Fruit fly (Drosophila melanogaster) whole organism, prepupa: ENCODE data around the gene Pep.

Experiments
- Blimp-1 ChIP-seq: fragments of 200-800 bp; sonication (Bioruptor generic); optimal IDR thresholded peaks from 3 replicates; lab custom pipeline; 2017; ENCODE audit warnings: missing biosample characterization, missing genetic modification characterization, mild to moderate bottlenecking, moderate library complexity, missing genetic modification reagents
- CG10631 ChIP-seq: fragments of 200-800 bp; sonication (Bioruptor generic); optimal IDR thresholded peaks from 2 replicates; lab custom pipeline; 2016; ENCODE audit warnings: missing biosample characterization, missing genetic modification characterization
- CG1621 ChIP-seq: fragments of 200-800 bp; sonication (Bioruptor generic); optimal IDR thresholded peaks from 3 replicates; lab custom pipeline; 2018; ENCODE audit warnings: missing biosample characterization, mild to moderate bottlenecking, missing genetic modification characterization
- CG16779 ChIP-seq: fragments of 200-800 bp; sonication (Bioruptor generic); optimal IDR thresholded peaks from 3 replicates; lab custom pipeline; 2017; ENCODE audit warnings: missing biosample characterization, mild to moderate bottlenecking, missing genetic modification characterization
- CG4318 ChIP-seq: fragments of 200-800 bp; sonication (Bioruptor generic); optimal IDR thresholded peaks from 3 replicates; lab custom pipeline; 2017; ENCODE audit warnings: missing biosample characterization, mild to moderate bottlenecking, missing genetic modification characterization
- CG7368 ChIP-seq: fragments of 200-800 bp; sonication (Bioruptor generic); optimal IDR thresholded peaks from 3 replicates; lab custom pipeline; 2016; ENCODE audit warnings: missing biosample characterization, missing genetic modification characterization
- CG8632 ChIP-seq: fragments of 200-800 bp; sonication (Bioruptor generic); optimal IDR thresholded peaks from 3 replicates; lab custom pipeline; 2016; ENCODE audit warnings: missing biosample characterization, missing genetic modification characterization
- Eip93F ChIP-seq: fragments of 200-800 bp; sonication (Bioruptor generic); optimal IDR thresholded peaks from 2 replicates; lab custom pipeline; 2016; ENCODE audit warnings: missing biosample characterization, mild to moderate bottlenecking, missing genetic modification characterization
- Lpt ChIP-seq: fragments of 200-800 bp; sonication (Bioruptor generic); optimal IDR thresholded peaks from 3 replicates; lab custom pipeline; 2016; ENCODE audit warnings: missing biosample characterization, missing genetic modification characterization
- OdsH ChIP-seq: fragments of 200-800 bp; sonication (Bioruptor generic); optimal IDR thresholded peaks from 3 replicates; lab custom pipeline; 2016; ENCODE audit warnings: missing biosample characterization, missing genetic modification characterization
- esn ChIP-seq: fragments of 200-800 bp; sonication (Bioruptor generic); optimal IDR thresholded peaks from 2 replicates; lab custom pipeline; 2016; ENCODE audit warnings: missing biosample characterization, mild to moderate bottlenecking, missing genetic modification characterization, moderate library complexity
- fd85E ChIP-seq: fragments of 200-800 bp; sonication (Bioruptor generic); optimal IDR thresholded peaks from 3 replicates; lab custom pipeline; 2016; ENCODE audit warnings: missing biosample characterization, missing genetic modification characterization
- salr ChIP-seq, 2 experiments: fragments of 200-800 bp; sonication (Bioruptor generic); optimal IDR thresholded peaks; 3 replicates each; lab custom pipeline; 2016 to 2018; ENCODE audit warnings: missing biosample characterization in 2 of 2, missing genetic modification characterization in 2 of 2, mild to moderate bottlenecking in 1 of 2
- svp ChIP-seq: fragments of 200-800 bp; sonication (Bioruptor generic); peaks from one replicate; lab custom pipeline; 2016; ENCODE audit warnings: missing biosample characterization, missing genetic modification characterization

dm6 chr3L:17611864-17612505 is 32.9 kb downstream of the Pep start:
- TF ChIP-seq OdsH (GFP tag; lab: Kevin White, UChicago) (no peak), fd85E (peak; percentile 51), svp (peak; percentile 59), Blimp-1 (GFP tag; lab: Kevin White, UChicago) (no peak), Lpt (GFP tag; lab: Kevin White, UChicago) (peak; percentile 5), Eip93F (no peak), salr (GFP tag; optimal IDR thresholded peaks at IDR 0.05; lab: Kevin White, UChicago) (no peak), CG16779 (peak; percentile 40), esn (GFP tag; lab: Kevin White, UChicago) (no peak), CG7368 (GFP tag; lab: Kevin White, UChicago) (no peak), CG4318 (GFP tag; lab: Kevin White, UChicago) (no peak), CG8632 (no peak), CG10631 (GFP tag; lab: Kevin White, UChicago) (no peak), CG1621 (tag; lab: Kevin White, UChicago) (peak; percentile 3)
